Worm (Caenorhabditis elegans) whole organism, young adult: ENCODE data around the gene nhr-40.

ENCODE experiments used
- D2030.7 ChIP-seq: fragments of 200-800 bp; sonication (Bioruptor generic); IDR thresholded peaks from 2 replicates; pipeline ENCODE4 v1.3.6; 2022; ENCODE audit warnings: missing genetic modification reagents, missing genetic modification characterization, missing compliant biosample characterization
- F22D6.2 ChIP-seq: sonication (generic microtip); optimal IDR thresholded peaks from 2 replicates; lab custom pipeline; 2016; ENCODE audit warnings: mild to moderate bottlenecking, missing genetic modification characterization, missing compliant biosample characterization
- F23B12.7 ChIP-seq: sonication (generic microtip); optimal IDR thresholded peaks from 2 replicates; lab custom pipeline; 2017; ENCODE audit warnings: missing genetic modification characterization, mild to moderate bottlenecking, missing compliant biosample characterization, antibody characterized with exemption, moderate library complexity; ENCODE audit not compliant: insufficient read depth
- F49E8.2 ChIP-seq: sonication (generic microtip); optimal IDR thresholded peaks from 3 replicates; lab custom pipeline; 2017; ENCODE audit warnings: missing genetic modification characterization, mild to moderate bottlenecking, missing compliant biosample characterization, antibody characterized with exemption, moderate library complexity; ENCODE audit not compliant: insufficient read depth
- F52B5.7 ChIP-seq: sonication (generic microtip); optimal IDR thresholded peaks from 2 replicates; lab custom pipeline; 2016; ENCODE audit warnings: mild to moderate bottlenecking, missing genetic modification characterization, missing compliant biosample characterization
- Y67H2A.10 ChIP-seq: fragments of 200-800 bp; sonication (Bioruptor generic); conservative IDR thresholded peaks from 2 replicates; pipeline ENCODE4 v1.3.6; 2022; ENCODE audit warnings: missing genetic modification reagents, missing genetic modification characterization, missing compliant biosample characterization
- Y79H2A.3 ChIP-seq: fragments of 200-800 bp; sonication (Bioruptor generic); conservative IDR thresholded peaks from 2 replicates; pipeline ENCODE4 v1.3.6; 2022; ENCODE audit warnings: missing genetic modification reagents, missing genetic modification characterization, missing compliant biosample characterization
- bed-1 ChIP-seq: fragments of 200-800 bp; sonication (Bioruptor generic); IDR thresholded peaks from 2 replicates; pipeline ENCODE4 v1.3.6; 2022; ENCODE audit warnings: missing genetic modification reagents, missing genetic modification characterization, missing compliant biosample characterization
- bed-2 ChIP-seq: fragments of 200-800 bp; sonication (Bioruptor generic); IDR thresholded peaks from 2 replicates; pipeline ENCODE4 v1.3.6; 2022; ENCODE audit warnings: missing genetic modification reagents, missing genetic modification characterization, missing compliant biosample characterization
- ccch-3 ChIP-seq: fragments of 200-800 bp; sonication (Bioruptor generic); optimal IDR thresholded peaks from 2 replicates; lab custom pipeline; 2018; ENCODE audit warnings: mild to moderate bottlenecking, missing genetic modification characterization, missing compliant biosample characterization
- cebp-1 ChIP-seq, 2 experiments: fragments of 200-800 bp in 1 of 2; sonication (Bioruptor generic) in 1 of 2; sonication (generic microtip) in 1 of 2; IDR thresholded peaks in 1 of 2; optimal IDR thresholded peaks in 1 of 2; 2 replicates each; pipeline versions ENCODE4 v1.3.6 to Lab custom; 2017 to 2022; ENCODE audit warnings: missing compliant biosample characterization in 2 of 2, missing genetic modification characterization in 2 of 2, mild to moderate bottlenecking in 1 of 2, missing genetic modification reagents in 1 of 2, moderate library complexity in 1 of 2
- ceh-100 ChIP-seq: fragments of 200-800 bp; sonication (Bioruptor generic); IDR thresholded peaks from 2 replicates; pipeline ENCODE4 v1.3.6; 2022; ENCODE audit warnings: missing genetic modification reagents, missing genetic modification characterization, missing compliant biosample characterization
- dox-1 ChIP-seq: fragments of 200-800 bp; sonication (Bioruptor generic); IDR thresholded peaks from 2 replicates; pipeline ENCODE4 v1.3.6; 2022; ENCODE audit warnings: missing genetic modification reagents, missing genetic modification characterization, missing compliant biosample characterization
- dpff-1 ChIP-seq: sonication (generic microtip); optimal IDR thresholded peaks from 2 replicates; lab custom pipeline; 2017; ENCODE audit warnings: mild to moderate bottlenecking, missing genetic modification characterization, missing compliant biosample characterization
- efl-1 ChIP-seq: fragments of 150-350 bp; optimal IDR thresholded peaks from 2 replicates; lab custom pipeline; 2014; ENCODE audit warnings: missing biosample characterization, missing genetic modification reagents, missing genetic modification characterization
- egl-18 ChIP-seq: fragments of 200-800 bp; sonication (Bioruptor generic); IDR thresholded peaks from 2 replicates; pipeline ENCODE4 v1.3.6; 2022; ENCODE audit warnings: missing genetic modification reagents, missing genetic modification characterization, missing compliant biosample characterization
- egrh-3 ChIP-seq: fragments of 200-800 bp; sonication (Bioruptor generic); IDR thresholded peaks from 2 replicates; pipeline ENCODE4 v1.3.6; 2022; ENCODE audit warnings: missing genetic modification reagents, missing genetic modification characterization, missing compliant biosample characterization
- ets-4 ChIP-seq: fragments of 200-800 bp; sonication (Bioruptor generic); optimal IDR thresholded peaks from 2 replicates; lab custom pipeline; 2018; ENCODE audit warnings: mild to moderate bottlenecking, missing genetic modification characterization, missing compliant biosample characterization
- gei-17 ChIP-seq: fragments of 200-800 bp; sonication (Bioruptor generic); optimal IDR thresholded peaks from 2 replicates; lab custom pipeline; 2018; ENCODE audit warnings: mild to moderate bottlenecking, missing genetic modification characterization, missing compliant biosample characterization
- hmg-1.2 ChIP-seq: fragments of 200-800 bp; sonication (Bioruptor generic); IDR thresholded peaks from 2 replicates; pipeline ENCODE4 v1.3.6; 2022; ENCODE audit warnings: missing genetic modification reagents, missing genetic modification characterization, missing compliant biosample characterization
- hrde-1 ChIP-seq: sonication (generic microtip); optimal IDR thresholded peaks from 2 replicates; lab custom pipeline; 2016; ENCODE audit warnings: missing genetic modification characterization, mild to moderate bottlenecking, missing compliant biosample characterization, moderate library complexity, missing genotype, missing genetic modification reagents, borderline replicate concordance
- hsf-1 ChIP-seq: fragments of 200-800 bp; sonication (Bioruptor generic); IDR thresholded peaks from 2 replicates; pipeline ENCODE4 v1.3.6; 2022; ENCODE audit warnings: missing genetic modification reagents, missing genetic modification characterization, missing compliant biosample characterization
- lin-35 ChIP-seq, 3 experiments: fragments of 150-350 bp in 2 of 3; sonication (generic microtip) in 1 of 3; optimal IDR thresholded peaks; 2 replicates each; lab custom pipeline; 2014 to 2018; ENCODE audit warnings: missing biosample characterization in 3 of 3, missing genetic modification characterization in 3 of 3, missing genetic modification reagents in 3 of 3
- madf-3 ChIP-seq: fragments of 200-800 bp; sonication (Bioruptor generic); IDR thresholded peaks from 2 replicates; pipeline ENCODE4 v1.3.6; 2022; ENCODE audit warnings: missing genetic modification reagents, missing genetic modification characterization, missing compliant biosample characterization
- madf-6 ChIP-seq: fragments of 200-800 bp; sonication (Bioruptor generic); IDR thresholded peaks from 2 replicates; pipeline ENCODE4 v1.3.6; 2022; ENCODE audit warnings: missing genetic modification reagents, missing genetic modification characterization, missing compliant biosample characterization
- mxl-1 ChIP-seq: sonication (generic microtip); optimal IDR thresholded peaks from 2 replicates; lab custom pipeline; 2016; ENCODE audit warnings: missing genetic modification characterization, missing compliant biosample characterization
- nhr-80 ChIP-seq: sonication (generic microtip); optimal IDR thresholded peaks from 2 replicates; lab custom pipeline; 2016; ENCODE audit warnings: missing genetic modification characterization, missing compliant biosample characterization
- nhr-90 ChIP-seq: sonication (generic microtip); optimal IDR thresholded peaks from 2 replicates; lab custom pipeline; 2016; ENCODE audit warnings: missing genotype, mild to moderate bottlenecking, missing genetic modification characterization, missing compliant biosample characterization
- rcor-1 ChIP-seq: fragments of 200-800 bp; sonication (Bioruptor generic); IDR thresholded peaks from 2 replicates; pipeline ENCODE4 v1.3.6; 2022; ENCODE audit warnings: missing genetic modification reagents, missing genetic modification characterization, missing compliant biosample characterization
- sdz-38 ChIP-seq: sonication (generic microtip); optimal IDR thresholded peaks from 2 replicates; lab custom pipeline; 2016; ENCODE audit warnings: missing genotype, missing genetic modification characterization, missing compliant biosample characterization
- xnd-1 ChIP-seq: sonication (generic microtip); optimal IDR thresholded peaks from 2 replicates; lab custom pipeline; 2016; ENCODE audit warnings: missing genotype, missing genetic modification reagents, missing genetic modification characterization, missing compliant biosample characterization
- zfh-2 ChIP-seq: fragments of 200-800 bp; sonication (Bioruptor generic); conservative IDR thresholded peaks from 2 replicates; pipeline ENCODE4 v1.3.6; 2022; ENCODE audit warnings: missing genetic modification reagents, missing genetic modification characterization, missing compliant biosample characterization
- ztf-25 ChIP-seq: fragments of 200-800 bp; sonication (Bioruptor generic); IDR thresholded peaks from 2 replicates; pipeline ENCODE4 v1.3.6; 2022; ENCODE audit warnings: missing genetic modification reagents, missing genetic modification characterization, missing compliant biosample characterization
- ztf-26 ChIP-seq: sonication (generic microtip); optimal IDR thresholded peaks from 2 replicates; lab custom pipeline; 2017; ENCODE audit warnings: missing genetic modification characterization, missing compliant biosample characterization

Gene nhr-40

ce11 chrX:2569040-2569439, 24.8 kb upstream of the nhr-40 start (continued):
- TF ChIP-seq mxl-1 (tag; lab: Kevin White, UChicago) (no peak), hmg-1.2 (GFP tag; lab: Robert Waterston, UW) (no peak), ets-4 (GFP tag; lab: Kevin White, UChicago) (peak; percentile 66), ceh-100 (no peak), ccch-3 (GFP tag; lab: Kevin White, UChicago) (no peak), hrde-1 (tag; lab: Kevin White, UChicago) (no peak), ztf-25 (GFP tag; lab: Robert Waterston, UW) (no peak), D2030.7 (GFP tag; lab: Robert Waterston, UW) (no peak), madf-3 (GFP tag; lab: Robert Waterston, UW) (no peak), zfh-2 (GFP tag; lab: Robert Waterston, UW) (no peak), efl-1 (GFP tag; lab: Kevin White, UChicago) (no peak), hsf-1 (GFP tag; lab: Robert Waterston, UW) (no peak), xnd-1 (no peak), F49E8.2 (no peak), nhr-90 (tag; lab: Kevin White, UChicago) (peak; percentile 42), cebp-1 (GFP tag; IDR thresholded peaks at IDR 0.05; lab: Robert Waterston, UW) (no peak), cebp-1 (tag; optimal IDR thresholded peaks at IDR 0.05; lab: Kevin White, UChicago) (no peak), F23B12.7 (tag; lab: Kevin White, UChicago) (no peak), F22D6.2 (tag; lab: Kevin White, UChicago) (no peak), rcor-1 (GFP tag; lab: Robert Waterston, UW) (no peak)

- TF ChIP-seq dox-1 (GFP tag; lab: Robert Waterston, UW) (peak; percentile 29; the same call in 1 of the 2 replicates), egrh-3 (GFP tag; lab: Robert Waterston, UW) (no peak), zfh-2 (GFP tag; lab: Robert Waterston, UW) (peak; percentile 57; the same call in 1 of the 2 replicates), egl-18 (GFP tag; lab: Robert Waterston, UW) (0 out of 2 replicates have a peak, but pooled peaks have one; percentile 33), bed-1 (no peak), lin-35 (GFP tag; optimal IDR thresholded peaks at IDR 0.05; lab: Kevin White, UChicago) (no peak), dpff-1 (tag; lab: Kevin White, UChicago) (no peak), cebp-1 (GFP tag; IDR thresholded peaks at IDR 0.05; lab: Robert Waterston, UW) (no peak), cebp-1 (tag; optimal IDR thresholded peaks at IDR 0.05; lab: Kevin White, UChicago) (no peak), bed-2 (no peak), Y79H2A.3 (GFP tag; lab: Robert Waterston, UW) (no peak)
These were observed 21.1 kb upstream of the nhr-40 start, which contains the start of the genes ccd-5 and F52H2.1 for ce11 chrX:2572646-2573149. Gene ccd-5, minus strand, starts transcription at chrX:2572653. Gene F52H2.1, plus strand, starts transcription at chrX:2573099.

ce11 chrX:2577442-2577841, 16.4 kb upstream of the nhr-40 start, which contains the start of gene ttr-42:
Gene ttr-42, plus strand, starts transcription at chrX:2577742.
- no peak for TF ChIP-seq xnd-1
- TF ChIP-seq ztf-26 (tag; lab: Kevin White, UChicago), result no peak
- no peak for TF ChIP-seq F52B5.7
- no peak for TF ChIP-seq madf-3 (GFP tag; lab: Robert Waterston, UW)
- TF ChIP-seq, all 124 proteins: peak for 0

ce11 chrX:2580524-2580981, 13.2 kb upstream of the nhr-40 start, which contains the start of gene H01M10.1:
Gene H01M10.1, minus strand, starts transcription at chrX:2580574.
- no peak for TF ChIP-seq hrde-1 (tag; lab: Kevin White, UChicago)
- no peak for TF ChIP-seq rcor-1 (GFP tag; lab: Robert Waterston, UW)
- TF ChIP-seq gei-17 (GFP tag; lab: Kevin White, UChicago), result no peak
- peak; percentile 76 for TF ChIP-seq nhr-80 (tag; lab: Kevin White, UChicago)
- no peak for TF ChIP-seq madf-6
- no peak for TF ChIP-seq egl-18 (GFP tag; lab: Robert Waterston, UW)
- TF ChIP-seq Y67H2A.10, result no peak
- TF ChIP-seq sdz-38 (tag; lab: Kevin White, UChicago), result no peak
- TF ChIP-seq hsf-1 (GFP tag; lab: Robert Waterston, UW), result no peak
- TF ChIP-seq, all 124 proteins: peak for 1
